Worm (Caenorhabditis elegans): Measurements from ENCODE around the gene damt-1.

The damt-1 gene

DNA sequence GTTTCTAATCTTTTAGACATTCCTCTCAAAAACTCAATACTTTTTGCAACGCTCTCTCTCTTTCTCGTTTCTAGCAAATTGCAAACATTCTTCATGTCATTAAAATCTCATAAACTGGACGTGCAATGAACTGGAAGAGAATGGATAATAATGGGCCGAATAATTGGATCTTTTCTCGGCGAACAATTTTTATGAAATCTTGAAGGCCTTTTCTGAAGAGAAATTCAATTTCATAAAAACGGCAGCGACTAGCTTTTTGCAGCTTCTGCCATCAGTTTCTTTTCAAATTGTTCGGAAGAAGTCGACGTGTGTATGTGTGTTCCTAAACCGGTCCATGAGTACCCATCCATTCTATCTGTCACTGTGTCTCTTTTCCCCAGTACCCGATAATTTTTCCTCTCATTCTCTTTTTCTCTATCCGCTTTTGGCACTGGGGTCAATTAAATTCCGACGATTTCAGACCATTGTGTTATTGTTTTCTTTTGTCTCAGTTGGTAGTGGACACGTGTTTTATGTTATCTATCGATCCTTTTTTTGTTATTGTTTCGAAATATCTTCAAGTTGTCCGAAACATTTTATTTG, 17.2 kb upstream of the damt-1 start:
- peak; percentile 39 for TF ChIP-seq nhr-25 (tag; optimal IDR thresholded peaks at IDR 0.05)
- no peak for TF ChIP-seq nhr-6 (tag; optimal IDR thresholded peaks at IDR 0.05)

DNA sequence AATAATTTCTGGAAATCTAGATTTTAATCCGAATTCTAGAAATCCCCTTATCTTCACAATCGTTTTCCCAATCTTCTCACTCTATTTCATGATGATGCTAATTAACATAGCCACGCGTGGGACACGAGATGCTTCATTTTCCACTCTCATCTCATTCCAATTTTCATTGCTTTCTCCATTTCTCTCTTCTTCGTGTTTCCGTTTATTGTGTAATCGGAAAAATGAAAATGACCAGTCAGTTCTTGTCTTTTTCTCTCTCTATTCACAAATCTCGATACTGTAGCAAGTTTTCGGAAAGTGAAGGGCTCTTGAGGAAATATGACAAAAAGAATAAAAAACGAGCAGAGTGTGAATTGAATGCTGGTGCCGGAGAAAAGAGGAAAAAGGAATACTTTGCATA, 15.5 kb upstream of the damt-1 start:
- TF ChIP-seq lin-39 (tag; optimal IDR thresholded peaks at IDR 0.05), result no peak
- TF ChIP-seq sem-4 (tag; optimal IDR thresholded peaks at IDR 0.05), result peak; percentile 34

DNA sequence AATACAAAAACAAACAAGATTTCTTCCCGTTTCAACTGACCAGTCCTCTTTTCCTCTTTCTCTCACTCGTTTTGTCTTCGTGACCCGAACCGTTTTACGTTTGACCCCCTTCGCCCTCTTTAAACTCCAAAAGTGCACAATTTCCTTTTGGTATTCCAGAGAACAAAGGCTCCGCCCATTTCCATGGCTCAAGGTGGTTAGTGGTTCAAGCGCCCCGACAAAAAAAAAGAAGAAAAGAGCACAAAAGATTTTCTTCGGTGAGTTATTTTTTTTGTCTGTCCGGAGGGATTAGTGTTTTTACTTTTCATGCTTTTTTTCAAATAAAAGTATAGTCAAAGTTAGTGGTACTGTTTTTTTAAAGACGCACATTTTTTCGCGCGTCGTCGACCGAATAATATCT, 12.4 kb upstream of the damt-1 start, which contains the start of gene osta-2:
osta-2 (plus strand) TSS at position 160 of the 400 bp plus-strand sequence.
- TF ChIP-seq zag-1 (tag; optimal IDR thresholded peaks at IDR 0.05) (no peak), nhr-129 (tag; optimal IDR thresholded peaks at IDR 0.05) (no peak), lin-39 (tag; optimal IDR thresholded peaks at IDR 0.05) (no peak), nhr-25 (tag; optimal IDR thresholded peaks at IDR 0.05) (no peak), nhr-237 (tag; optimal IDR thresholded peaks at IDR 0.05) (no peak), nhr-6 (tag; optimal IDR thresholded peaks at IDR 0.05) (no peak), unc-55 (GFP tag; optimal IDR thresholded peaks at IDR 0.05) (no peak), ceh-82 (tag; optimal IDR thresholded peaks at IDR 0.05) (no peak), gmeb-1 (tag; optimal IDR thresholded peaks at IDR 0.05) (no peak)

DNA sequence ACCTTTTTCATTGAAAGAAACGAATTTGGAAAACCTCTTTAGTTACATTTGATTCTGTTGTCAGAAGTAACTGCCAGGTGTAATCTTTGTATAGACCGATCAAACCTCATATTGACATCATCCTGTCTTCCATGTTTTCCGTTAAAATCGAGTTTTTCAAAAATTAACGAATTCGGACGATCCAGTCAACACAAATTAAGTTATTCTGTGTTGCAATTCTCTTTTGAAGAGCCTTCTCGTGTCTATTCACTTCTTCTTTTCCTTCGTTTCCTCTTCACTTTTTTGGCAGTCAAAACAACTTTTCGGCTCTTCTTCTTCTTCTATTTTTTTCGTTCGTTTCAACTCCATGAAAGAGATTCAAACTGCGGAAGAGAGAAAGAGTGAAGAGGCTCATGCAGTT, 11.8 kb upstream of the damt-1 start:
- TF ChIP-seq C34F6.9 (tag; optimal IDR thresholded peaks at IDR 0.05), result peak; percentile 28
- peak; percentile 28 for TF ChIP-seq unc-55 (GFP tag; optimal IDR thresholded peaks at IDR 0.05)
- peak; percentile 38 for TF ChIP-seq sem-4 (tag; optimal IDR thresholded peaks at IDR 0.05)
- TF ChIP-seq lin-13 (GFP tag; optimal IDR thresholded peaks at IDR 0.05), result no peak
- peak in 1 of 2 experiments; percentile 19 for TF ChIP-seq lsy-2 (tag; optimal IDR thresholded peaks at IDR 0.05)

DNA sequence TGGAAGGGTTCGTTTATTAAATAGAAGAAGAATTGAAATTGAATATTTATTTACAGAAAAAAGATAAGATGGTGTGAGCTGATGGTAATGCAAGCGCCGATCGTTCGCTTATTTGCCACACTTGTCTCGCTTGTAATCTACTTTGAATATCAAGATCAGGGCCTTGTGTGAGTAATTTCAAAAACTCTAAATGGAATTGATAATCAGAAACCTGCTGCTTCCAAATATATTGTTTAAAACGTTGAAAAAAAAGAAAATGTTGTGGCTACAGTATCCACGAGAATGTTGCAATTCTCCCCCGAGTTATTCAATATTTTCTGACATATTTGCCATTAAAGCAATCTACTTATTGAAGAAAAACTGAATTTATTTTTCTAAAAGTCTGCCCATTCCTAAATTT, 9.1 kb upstream of the damt-1 start:
- TF ChIP-seq ztf-1 (GFP tag; conservative IDR thresholded peaks at IDR 0.05) (no peak), F13H6.1 (tag; optimal IDR thresholded peaks at IDR 0.05) (no peak), blmp-1 (tag; optimal IDR thresholded peaks at IDR 0.05; ENCODE audit: insufficient read depth) (no peak), aly-2 (tag; optimal IDR thresholded peaks at IDR 0.05) (no peak), unc-55 (GFP tag; optimal IDR thresholded peaks at IDR 0.05) (no peak)

DNA sequence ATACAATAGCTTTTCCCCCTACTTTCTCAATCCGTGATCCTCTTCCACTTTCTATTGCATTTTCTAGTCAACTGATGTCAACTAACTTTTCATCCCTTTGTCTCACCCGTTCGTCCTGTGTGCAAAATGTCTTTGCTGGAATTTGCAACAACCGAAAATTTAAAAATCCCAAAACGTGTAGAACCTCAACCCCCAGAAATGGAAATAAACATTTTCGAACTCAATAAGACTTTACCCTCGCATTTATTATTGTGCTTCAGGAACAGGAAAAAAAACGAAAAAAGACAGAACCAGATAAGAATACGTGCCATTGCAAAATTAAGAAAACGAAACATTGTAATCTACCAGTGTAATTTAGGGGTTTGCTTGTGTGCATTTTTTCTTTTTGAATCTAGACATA, 7.8 kb upstream of the damt-1 start:
- TF ChIP-seq ceh-82 (tag; optimal IDR thresholded peaks at IDR 0.05) (no peak), nhr-21 (tag; optimal IDR thresholded peaks at IDR 0.05) (peak; percentile 14), nhr-129 (tag; optimal IDR thresholded peaks at IDR 0.05) (no peak), nhr-11 (tag; optimal IDR thresholded peaks at IDR 0.05) (no peak)

DNA sequence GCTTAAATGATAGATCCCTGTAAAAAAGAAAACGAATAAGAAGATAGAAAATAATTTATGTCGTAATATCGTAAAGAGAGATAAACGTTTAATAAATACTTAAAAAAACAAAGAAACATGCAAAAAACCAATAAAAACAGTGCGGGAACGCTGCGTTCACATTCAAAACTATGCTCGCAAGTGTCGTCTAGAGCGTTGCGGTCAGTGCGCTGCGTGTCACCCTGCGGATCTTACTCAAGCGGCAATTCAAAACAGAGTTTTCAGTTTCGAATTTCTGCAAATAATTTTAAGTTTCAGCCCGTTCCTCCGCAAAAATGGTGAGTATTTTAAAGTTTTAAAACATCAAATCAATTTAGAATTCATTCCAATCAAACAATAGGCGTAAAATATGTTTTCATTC, 5.1 kb upstream of the damt-1 start, which contains the start of the genes tiar-1 and lelo-4:
tiar-1 (minus strand) TSS at position 17 of the 400 bp plus-strand sequence.
lelo-4 (plus strand) TSS at position 118 of the 400 bp plus-strand sequence.
- TF ChIP-seq nhr-6 (tag; optimal IDR thresholded peaks at IDR 0.05) (no peak), elt-3 (tag; optimal IDR thresholded peaks at IDR 0.05) (no peak), Y55F3AM.14 (GFP tag; optimal IDR thresholded peaks at IDR 0.05) (no peak), unc-55 (GFP tag; optimal IDR thresholded peaks at IDR 0.05) (peak; percentile 89), nhr-10 (tag; optimal IDR thresholded peaks at IDR 0.05) (no peak), C34F6.9 (tag; optimal IDR thresholded peaks at IDR 0.05) (peak; percentile 84), mdl-1 (tag; optimal IDR thresholded peaks at IDR 0.05) (no peak), mab-5 (tag; optimal IDR thresholded peaks at IDR 0.05) (no peak), ceh-16 (tag; optimal IDR thresholded peaks at IDR 0.05) (no peak), ztf-1 (GFP tag; conservative IDR thresholded peaks at IDR 0.05) (no peak), F13H6.1 (tag; optimal IDR thresholded peaks at IDR 0.05) (peak; percentile 38), nhr-12 (tag; optimal IDR thresholded peaks at IDR 0.05) (no peak), dmd-4 (tag; optimal IDR thresholded peaks at IDR 0.05) (no peak), nhr-129 (tag; optimal IDR thresholded peaks at IDR 0.05) (peak; percentile 76), lsy-2 (tag; optimal IDR thresholded peaks at IDR 0.05) (peak; percentile 7 to 84), nhr-11 (tag; optimal IDR thresholded peaks at IDR 0.05) (no peak), nhr-25 (tag; optimal IDR thresholded peaks at IDR 0.05) (peak; percentile 63), lin-39 (tag; optimal IDR thresholded peaks at IDR 0.05) (no peak), R02D3.7 (tag; optimal IDR thresholded peaks at IDR 0.05) (no peak), crh-2 (tag; optimal IDR thresholded peaks at IDR 0.05) (peak; percentile 86), ztf-4 (tag; optimal IDR thresholded peaks at IDR 0.05) (peak; percentile 57), aly-2 (tag; optimal IDR thresholded peaks at IDR 0.05) (no peak), alr-1 (tag; optimal IDR thresholded peaks at IDR 0.05) (no peak), peb-1 (tag; optimal IDR thresholded peaks at IDR 0.05) (no peak), mbf-1 (tag; optimal IDR thresholded peaks at IDR 0.05) (no peak), egl-27 (tag; optimal IDR thresholded peaks at IDR 0.05) (no peak), nhr-237 (tag; optimal IDR thresholded peaks at IDR 0.05) (no peak), nhr-21 (tag; optimal IDR thresholded peaks at IDR 0.05) (peak; percentile 8), elt-1 (tag; optimal IDR thresholded peaks at IDR 0.05) (no peak), sem-4 (tag; optimal IDR thresholded peaks at IDR 0.05) (peak; percentile 69), sma-9 (GFP tag; optimal IDR thresholded peaks at IDR 0.05) (peak; percentile 52), sma-9 (tag; optimal IDR thresholded peaks at IDR 0.05) (no peak), skn-1 (tag; optimal IDR thresholded peaks at IDR 0.05) (no peak), unc-39 (tag; optimal IDR thresholded peaks at IDR 0.05) (no peak)

All from whole organism, L2 larva.